Fruit fly (Drosophila melanogaster): ENCODE measurements around the gene Lcp65Af.

Gene Lcp65Af

dm6 chr3L:6094697-6095096 is 41.9 kb downstream of the Lcp65Af start, which contains the start of the genes CG10467 and loj (continued):
- TF ChIP-seq prd (optimal IDR thresholded peaks at IDR 0.05) = no peak
- TF ChIP-seq prd (GFP tag; IDR thresholded peaks at IDR 0.05) = peak; percentile 99
- TF ChIP-seq Trl (optimal IDR thresholded peaks at IDR 0.05) = no peak
- TF ChIP-seq Trl (GFP tag; optimal IDR thresholded peaks at IDR 0.05) = peak; percentile 76
- TF ChIP-seq CG2712 (tag; optimal IDR thresholded peaks at IDR 0.05) = peak; percentile 95
- TF ChIP-seq CG15073 (GFP tag; optimal IDR thresholded peaks at IDR 0.05) = peak; percentile 93
- TF ChIP-seq sc (optimal IDR thresholded peaks at IDR 0.05) = no peak
- peak; percentile 85 for TF ChIP-seq sc (GFP tag; optimal IDR thresholded peaks at IDR 0.05)
- TF ChIP-seq Dref (GFP tag; IDR thresholded peaks at IDR 0.05) = peak; percentile 47
- TF ChIP-seq CG8281 (tag; optimal IDR thresholded peaks at IDR 0.05) = peak; percentile 81
- TF ChIP-seq Lpt (GFP tag; optimal IDR thresholded peaks at IDR 0.05) = no peak
- TF ChIP-seq BEAF-32 (GFP tag; optimal IDR thresholded peaks at IDR 0.05) = peak; percentile 85
- peak; percentile 91 for TF ChIP-seq chn (GFP tag; optimal IDR thresholded peaks at IDR 0.05)
- TF ChIP-seq CG1792 (GFP tag; optimal IDR thresholded peaks at IDR 0.05) = peak; percentile 65
- peak; percentile 98 for TF ChIP-seq CG32772 (GFP tag; IDR thresholded peaks at IDR 0.05)
- no peak for TF ChIP-seq tna (GFP tag; IDR thresholded peaks at IDR 0.05; ENCODE audit: partially characterized antibody)
- peak; percentile 90 for TF ChIP-seq Bteb2 (GFP tag; optimal IDR thresholded peaks at IDR 0.05)
- peak; percentile 96 for TF ChIP-seq CG31441 (GFP tag; IDR thresholded peaks at IDR 0.05)
- TF ChIP-seq seq (GFP tag; IDR thresholded peaks at IDR 0.05) = peak; percentile 86
- peak; percentile 90 for TF ChIP-seq CG2202 (tag; optimal IDR thresholded peaks at IDR 0.05)
- peak; percentile 95; the same call in 2 of the 3 replicates for TF ChIP-seq CG3726 (GFP tag; IDR thresholded peaks at IDR 0.05)
- peak; percentile 16 for TF ChIP-seq ERR (GFP tag; optimal IDR thresholded peaks at IDR 0.05)
- TF ChIP-seq CG17385 (GFP tag; optimal IDR thresholded peaks at IDR 0.05) = peak; percentile 85
- TF ChIP-seq CG14667 (GFP tag; IDR thresholded peaks at IDR 0.05) = peak; percentile 97
- TF ChIP-seq Ravus (GFP tag; IDR thresholded peaks at IDR 0.05) = peak; percentile 88
- peak; percentile 33 for TF ChIP-seq Kr (GFP tag; optimal IDR thresholded peaks at IDR 0.05)
- peak; percentile 98 for TF ChIP-seq CoRest (tag; optimal IDR thresholded peaks at IDR 0.05)
- peak; percentile 94 for TF ChIP-seq NfI (GFP tag; optimal IDR thresholded peaks at IDR 0.05)
- TF ChIP-seq CG12104 (GFP tag; optimal IDR thresholded peaks at IDR 0.05) = peak; percentile 93
- peak; percentile 98 for TF ChIP-seq gem (tag; optimal IDR thresholded peaks at IDR 0.05)
- no peak for TF ChIP-seq Tbp (GFP tag; optimal IDR thresholded peaks at IDR 0.05)
- TF ChIP-seq crp (GFP tag; optimal IDR thresholded peaks at IDR 0.05) = peak; percentile 91 to 97
- peak; percentile 94 for TF ChIP-seq lab (GFP tag; optimal IDR thresholded peaks at IDR 0.05)
- peak; percentile 91 for TF ChIP-seq CG17612 (GFP tag; IDR thresholded peaks at IDR 0.05)
- TF ChIP-seq Spps (tag; optimal IDR thresholded peaks at IDR 0.05) = peak; percentile 90
- TF ChIP-seq CG13424 (tag; optimal IDR thresholded peaks at IDR 0.05) = peak; percentile 98
- peak; percentile 59 for TF ChIP-seq HLH4C (GFP tag; IDR thresholded peaks at IDR 0.05; ENCODE audit: partially characterized antibody)
- peak; percentile 96 for TF ChIP-seq B-H1 (GFP tag; IDR thresholded peaks at IDR 0.05)
- peak; percentile 92 for TF ChIP-seq peb (GFP tag; IDR thresholded peaks at IDR 0.05)
- peak; percentile 96 for TF ChIP-seq CG17829 (tag; optimal IDR thresholded peaks at IDR 0.05)
- peak; percentile 53; the same call in 1 of the 2 replicates for TF ChIP-seq CG42726 (GFP tag; IDR thresholded peaks at IDR 0.05; ENCODE audit: partially characterized antibody)
- peak; percentile 69 for TF ChIP-seq CG10431 (GFP tag; optimal IDR thresholded peaks at IDR 0.05)
- peak; percentile 78 for TF ChIP-seq Opbp (GFP tag; IDR thresholded peaks at IDR 0.05; ENCODE audit: partially characterized antibody)
- TF ChIP-seq CG10462 (GFP tag; optimal IDR thresholded peaks at IDR 0.05) = peak; percentile 90
- TF ChIP-seq NC2α (GFP tag; optimal IDR thresholded peaks at IDR 0.05) = no peak
- peak; percentile 50; the same call in 2 of the 3 replicates for TF ChIP-seq Doc3 (GFP tag; IDR thresholded peaks at IDR 0.05; ENCODE audit: partially characterized antibody)
- TF ChIP-seq tgo (GFP tag; IDR thresholded peaks at IDR 0.05) = peak; percentile 97
- peak; percentile 44 for TF ChIP-seq en (GFP tag; optimal IDR thresholded peaks at IDR 0.05)
- TF ChIP-seq CG1647 (GFP tag; optimal IDR thresholded peaks at IDR 0.05) = peak; percentile 74
- no peak for TF ChIP-seq usp (GFP tag; optimal IDR thresholded peaks at IDR 0.05)
- peak; percentile 8 for TF ChIP-seq pfk (GFP tag; optimal IDR thresholded peaks at IDR 0.05)
- peak; percentile 91 for TF ChIP-seq CG6175 (GFP tag; IDR thresholded peaks at IDR 0.05)

Data from whole organism, embryonic.